Worm (Caenorhabditis elegans) whole organism, young adult: Measurements from ENCODE around the gene F58G1.3.

Source experiments
- C17E4.6 ChIP-seq: fragments of 200-800 bp; sonication (Bioruptor generic); IDR thresholded peaks from 2 replicates; pipeline ENCODE4 v1.3.6; 2022; ENCODE audit warnings: missing genetic modification reagents, missing genetic modification characterization, missing compliant biosample characterization
- D2030.7 ChIP-seq: fragments of 200-800 bp; sonication (Bioruptor generic); IDR thresholded peaks from 2 replicates; pipeline ENCODE4 v1.3.6; 2022; ENCODE audit warnings: missing genetic modification reagents, missing genetic modification characterization, missing compliant biosample characterization
- F10E7.11 ChIP-seq: sonication (generic microtip); optimal IDR thresholded peaks from 2 replicates; lab custom pipeline; 2017; ENCODE audit warnings: mild to moderate bottlenecking, missing genetic modification characterization, moderate library complexity, missing compliant biosample characterization
- F52B5.7 ChIP-seq: sonication (generic microtip); optimal IDR thresholded peaks from 2 replicates; lab custom pipeline; 2016; ENCODE audit warnings: mild to moderate bottlenecking, missing genetic modification characterization, missing compliant biosample characterization
- F55B11.4 ChIP-seq: sonication (generic microtip); optimal IDR thresholded peaks from 2 replicates; lab custom pipeline; 2016; ENCODE audit warnings: missing compliant biosample characterization, missing genetic modification characterization, borderline replicate concordance; ENCODE audit not compliant: insufficient read depth
- T26A5.8 ChIP-seq: sonication (generic microtip); optimal IDR thresholded peaks from 2 replicates; lab custom pipeline; 2016; ENCODE audit warnings: missing genetic modification characterization, missing compliant biosample characterization
- Y53G8AR.9 ChIP-seq: fragments of 200-800 bp; sonication (Bioruptor generic); conservative IDR thresholded peaks from 2 replicates; pipeline ENCODE4 v1.3.6; 2022; ENCODE audit warnings: missing genetic modification reagents, missing genetic modification characterization, missing compliant biosample characterization
- Y79H2A.3 ChIP-seq: fragments of 200-800 bp; sonication (Bioruptor generic); conservative IDR thresholded peaks from 2 replicates; pipeline ENCODE4 v1.3.6; 2022; ENCODE audit warnings: missing genetic modification reagents, missing genetic modification characterization, missing compliant biosample characterization
- Y95B8A.8 ChIP-seq: fragments of 200-800 bp; sonication (Bioruptor generic); IDR thresholded peaks from 2 replicates; pipeline ENCODE4 v1.3.6; 2022; ENCODE audit warnings: missing genetic modification reagents, missing genetic modification characterization, missing compliant biosample characterization
- ama-1 ChIP-seq, 3 experiments: fragments of 150-350 bp in 1 of 3; sonication (generic microtip) in 2 of 3; optimal IDR thresholded peaks; 2 replicates each; lab custom pipeline; 2014 to 2018; ENCODE audit warnings: missing biosample characterization in 2 of 3, missing genetic modification characterization in 2 of 3, missing genetic modification reagents in 2 of 3
- atf-7 ChIP-seq: sonication (generic microtip); optimal IDR thresholded peaks from 2 replicates; lab custom pipeline; 2017; ENCODE audit warnings: mild to moderate bottlenecking, missing genetic modification characterization, missing compliant biosample characterization
- bed-1 ChIP-seq: fragments of 200-800 bp; sonication (Bioruptor generic); IDR thresholded peaks from 2 replicates; pipeline ENCODE4 v1.3.6; 2022; ENCODE audit warnings: missing genetic modification reagents, missing genetic modification characterization, missing compliant biosample characterization
- bed-2 ChIP-seq: fragments of 200-800 bp; sonication (Bioruptor generic); IDR thresholded peaks from 2 replicates; pipeline ENCODE4 v1.3.6; 2022; ENCODE audit warnings: missing genetic modification reagents, missing genetic modification characterization, missing compliant biosample characterization
- cebp-1 ChIP-seq, 2 experiments: fragments of 200-800 bp in 1 of 2; sonication (Bioruptor generic) in 1 of 2; sonication (generic microtip) in 1 of 2; IDR thresholded peaks in 1 of 2; optimal IDR thresholded peaks in 1 of 2; 2 replicates each; pipeline versions ENCODE4 v1.3.6 to Lab custom; 2017 to 2022; ENCODE audit warnings: missing compliant biosample characterization in 2 of 2, missing genetic modification characterization in 2 of 2, mild to moderate bottlenecking in 1 of 2, missing genetic modification reagents in 1 of 2, moderate library complexity in 1 of 2
- ceh-27 ChIP-seq: fragments of 200-800 bp; sonication (Bioruptor generic); optimal IDR thresholded peaks from 2 replicates; lab custom pipeline; 2018; ENCODE audit warnings: mild to moderate bottlenecking, missing genetic modification characterization, moderate library complexity, missing compliant biosample characterization
- ceh-40 ChIP-seq: fragments of 200-800 bp; sonication (Bioruptor generic); IDR thresholded peaks from 2 replicates; pipeline ENCODE4 v1.3.6; 2022; ENCODE audit warnings: missing genetic modification characterization, missing compliant biosample characterization
- ceh-79 ChIP-seq: sonication (generic microtip); optimal IDR thresholded peaks from 2 replicates; lab custom pipeline; 2017; ENCODE audit warnings: mild to moderate bottlenecking, missing genetic modification characterization, missing compliant biosample characterization
- chd-7 ChIP-seq: sonication (generic microtip); optimal IDR thresholded peaks from 2 replicates; lab custom pipeline; 2016; ENCODE audit warnings: mild to moderate bottlenecking, missing genetic modification characterization, moderate library complexity, missing compliant biosample characterization
- egl-18 ChIP-seq: fragments of 200-800 bp; sonication (Bioruptor generic); IDR thresholded peaks from 2 replicates; pipeline ENCODE4 v1.3.6; 2022; ENCODE audit warnings: missing genetic modification reagents, missing genetic modification characterization, missing compliant biosample characterization
- egl-44 ChIP-seq: fragments of 200-800 bp; sonication (Bioruptor generic); IDR thresholded peaks from 2 replicates; pipeline ENCODE4 v1.3.6; 2022; ENCODE audit warnings: missing genetic modification reagents, missing genetic modification characterization, missing compliant biosample characterization
- egrh-3 ChIP-seq: fragments of 200-800 bp; sonication (Bioruptor generic); IDR thresholded peaks from 2 replicates; pipeline ENCODE4 v1.3.6; 2022; ENCODE audit warnings: missing genetic modification reagents, missing genetic modification characterization, missing compliant biosample characterization
- ets-4 ChIP-seq: fragments of 200-800 bp; sonication (Bioruptor generic); optimal IDR thresholded peaks from 2 replicates; lab custom pipeline; 2018; ENCODE audit warnings: mild to moderate bottlenecking, missing genetic modification characterization, missing compliant biosample characterization
- hrde-1 ChIP-seq: sonication (generic microtip); optimal IDR thresholded peaks from 2 replicates; lab custom pipeline; 2016; ENCODE audit warnings: missing genetic modification characterization, mild to moderate bottlenecking, missing compliant biosample characterization, moderate library complexity, missing genotype, missing genetic modification reagents, borderline replicate concordance
- let-526 ChIP-seq: fragments of 200-800 bp; sonication (Bioruptor generic); IDR thresholded peaks from 2 replicates; pipeline ENCODE4 v1.3.6; 2022; ENCODE audit warnings: missing genetic modification reagents, missing genetic modification characterization, missing compliant biosample characterization
- let-607 ChIP-seq, 2 experiments: fragments of 200-800 bp in 1 of 2; sonication (Bioruptor generic) in 1 of 2; sonication (generic microtip) in 1 of 2; optimal IDR thresholded peaks; 2 replicates each; lab custom pipeline; 2016 to 2018; ENCODE audit warnings: mild to moderate bottlenecking in 2 of 2, missing compliant biosample characterization in 2 of 2, missing genetic modification characterization in 2 of 2, moderate library complexity in 2 of 2, missing genotype in 1 of 2
- lin-40 ChIP-seq: sonication (generic microtip); optimal IDR thresholded peaks from 2 replicates; lab custom pipeline; 2016; ENCODE audit warnings: missing genetic modification characterization, mild to moderate bottlenecking, missing compliant biosample characterization, missing genotype, missing genetic modification reagents
- lsl-1 ChIP-seq: fragments of 200-800 bp; sonication (Bioruptor generic); optimal IDR thresholded peaks from 2 replicates; lab custom pipeline; 2018; ENCODE audit warnings: mild to moderate bottlenecking, missing genetic modification characterization, moderate library complexity, missing compliant biosample characterization
- lsy-27 ChIP-seq: sonication (generic microtip); optimal IDR thresholded peaks from 2 replicates; lab custom pipeline; 2017; ENCODE audit warnings: missing genetic modification characterization, mild to moderate bottlenecking, missing compliant biosample characterization, antibody characterized with exemption, missing genotype, borderline replicate concordance; ENCODE audit not compliant: insufficient read depth
- madf-3 ChIP-seq: fragments of 200-800 bp; sonication (Bioruptor generic); IDR thresholded peaks from 2 replicates; pipeline ENCODE4 v1.3.6; 2022; ENCODE audit warnings: missing genetic modification reagents, missing genetic modification characterization, missing compliant biosample characterization
- mcd-1 ChIP-seq: fragments of 200-800 bp; sonication (Bioruptor generic); IDR thresholded peaks from 2 replicates; pipeline ENCODE4 v1.3.6; 2022; ENCODE audit warnings: missing genetic modification reagents, missing genetic modification characterization, missing compliant biosample characterization
- mes-4 ChIP-seq: sonication (generic microtip); optimal IDR thresholded peaks from 2 replicates; lab custom pipeline; 2016; ENCODE audit warnings: missing genotype, missing genetic modification characterization, missing compliant biosample characterization
- nfya-1 ChIP-seq: sonication (generic microtip); optimal IDR thresholded peaks from 2 replicates; lab custom pipeline; 2017; ENCODE audit warnings: antibody characterized with exemption, missing compliant biosample characterization, missing genetic modification characterization, borderline replicate concordance; ENCODE audit not compliant: insufficient read depth
- nfyb-1 ChIP-seq: fragments of 200-800 bp; sonication (Bioruptor generic); IDR thresholded peaks from 2 replicates; pipeline ENCODE4 v1.3.6; 2022; ENCODE audit warnings: missing genetic modification reagents, missing genetic modification characterization, missing compliant biosample characterization
- nhr-179 ChIP-seq: sonication (generic microtip); optimal IDR thresholded peaks from 2 replicates; lab custom pipeline; 2016; ENCODE audit warnings: mild to moderate bottlenecking, missing genetic modification characterization, missing compliant biosample characterization
- nhr-80 ChIP-seq: sonication (generic microtip); optimal IDR thresholded peaks from 2 replicates; lab custom pipeline; 2016; ENCODE audit warnings: missing genetic modification characterization, missing compliant biosample characterization
- repo-1 ChIP-seq: sonication (generic microtip); optimal IDR thresholded peaks from 2 replicates; lab custom pipeline; 2017; ENCODE audit warnings: mild to moderate bottlenecking, missing genetic modification characterization, missing compliant biosample characterization
- rpc-1 ChIP-seq, 2 experiments: fragments of 150-350 bp in 1 of 2; sonication (generic microtip) in 1 of 2; optimal IDR thresholded peaks; 2 replicates each; lab custom pipeline; 2014 to 2018; ENCODE audit warnings: missing biosample characterization in 1 of 2, missing genetic modification characterization in 1 of 2, missing genetic modification reagents in 1 of 2, missing genotype in 1 of 2
- snpc-4 ChIP-seq, 5 experiments: fragments of 150-350 bp in 1 of 5; sonication (generic microtip) in 4 of 5; optimal IDR thresholded peaks; 2 replicates each; lab custom pipeline; 2014 to 2018; ENCODE audit warnings: missing genetic modification characterization in 5 of 5, missing biosample characterization in 3 of 5, antibody characterized with exemption in 2 of 5, mild to moderate bottlenecking in 2 of 5, missing compliant biosample characterization in 2 of 5, missing genotype in 2 of 5, moderate library complexity in 2 of 5, missing genetic modification reagents in 1 of 5
- sptf-2 ChIP-seq: fragments of 200-800 bp; sonication (Bioruptor generic); optimal IDR thresholded peaks from 2 replicates; lab custom pipeline; 2018; ENCODE audit warnings: mild to moderate bottlenecking, missing genetic modification characterization, missing compliant biosample characterization
- tlf-1 ChIP-seq: fragments of 200-800 bp; sonication (Bioruptor generic); optimal IDR thresholded peaks from 2 replicates; lab custom pipeline; 2018; ENCODE audit warnings: mild to moderate bottlenecking, missing genetic modification characterization, missing compliant biosample characterization
- unc-130 ChIP-seq: sonication (generic microtip); optimal IDR thresholded peaks from 2 replicates; lab custom pipeline; 2016; ENCODE audit warnings: missing genetic modification reagents, missing genetic modification characterization, missing compliant biosample characterization
- unc-62 ChIP-seq: fragments of 150-350 bp; optimal IDR thresholded peaks from 2 replicates; lab custom pipeline; 2014; ENCODE audit warnings: missing biosample characterization, missing genetic modification reagents, missing genetic modification characterization
- zfh-2 ChIP-seq: fragments of 200-800 bp; sonication (Bioruptor generic); conservative IDR thresholded peaks from 2 replicates; pipeline ENCODE4 v1.3.6; 2022; ENCODE audit warnings: missing genetic modification reagents, missing genetic modification characterization, missing compliant biosample characterization
- ztf-25 ChIP-seq: fragments of 200-800 bp; sonication (Bioruptor generic); IDR thresholded peaks from 2 replicates; pipeline ENCODE4 v1.3.6; 2022; ENCODE audit warnings: missing genetic modification reagents, missing genetic modification characterization, missing compliant biosample characterization
- ztf-26 ChIP-seq: sonication (generic microtip); optimal IDR thresholded peaks from 2 replicates; lab custom pipeline; 2017; ENCODE audit warnings: missing genetic modification characterization, missing compliant biosample characterization
- ztf-28 ChIP-seq: fragments of 200-800 bp; sonication (Bioruptor generic); IDR thresholded peaks from 2 replicates; pipeline ENCODE4 v1.3.6; 2022; ENCODE audit warnings: missing genetic modification reagents, missing genetic modification characterization, missing compliant biosample characterization

F58G1.3 gene

ce11 chrII:12878697-12879096, 49.4 kb downstream of the F58G1.3 start:
- TF ChIP-seq mes-4 (no peak), lin-40 (peak; percentile 53), lsl-1 (no peak), egl-18 (GFP tag; lab: Robert Waterston, UW) (no peak), nfyb-1 (no peak), repo-1 (peak; percentile 24), unc-130 (GFP tag; lab: Kevin White, UChicago) (no peak), let-607 (tag; optimal IDR thresholded peaks at IDR 0.05; lab: Kevin White, UChicago) (peak in 1 of 2 experiments; percentile 53), bed-2 (GFP tag; lab: Robert Waterston, UW) (no peak), egrh-3 (GFP tag; lab: Robert Waterston, UW) (peak; percentile 40; the same call in 1 of the 2 replicates), nhr-80 (tag; lab: Kevin White, UChicago) (peak; percentile 94), ceh-40 (GFP tag; lab: Robert Waterston, UW) (no peak), Y95B8A.8 (0 out of 2 replicates have a peak, but pooled peaks have one; percentile 59), cebp-1 (GFP tag; IDR thresholded peaks at IDR 0.05; lab: Robert Waterston, UW) (no peak), cebp-1 (tag; optimal IDR thresholded peaks at IDR 0.05; lab: Kevin White, UChicago) (peak; percentile 71), F52B5.7 (no peak), snpc-4 (GFP tag; optimal IDR thresholded peaks at IDR 0.05; lab: Kevin White, UChicago) (no peak), snpc-4 (tag; optimal IDR thresholded peaks at IDR 0.05; lab: Kevin White, UChicago) (peak in 3 of 4 experiments; percentile 8 to 50 (median 17)), bed-1 (GFP tag; lab: Robert Waterston, UW) (no peak), mcd-1 (0 out of 2 replicates have a peak, but pooled peaks have one; percentile 22), chd-7 (peak; percentile 60), hrde-1 (tag; lab: Kevin White, UChicago) (no peak), lsy-27 (tag; lab: Kevin White, UChicago) (no peak), ama-1 (optimal IDR thresholded peaks at IDR 0.05; lab: Kevin White, UChicago) (peak; percentile 28), ama-1 (GFP tag; optimal IDR thresholded peaks at IDR 0.05; lab: Kevin White, UChicago) (no peak), ztf-26 (peak; percentile 23), C17E4.6 (GFP tag; lab: Robert Waterston, UW) (no peak), Y79H2A.3 (GFP tag; lab: Robert Waterston, UW) (no peak), nhr-179 (no peak), rpc-1 (optimal IDR thresholded peaks at IDR 0.05; lab: Kevin White, UChicago) (no peak), rpc-1 (tag; optimal IDR thresholded peaks at IDR 0.05; lab: Kevin White, UChicago) (no peak), unc-62 (no peak), sptf-2 (no peak), let-526 (GFP tag; lab: Robert Waterston, UW) (no peak), ztf-25 (GFP tag; lab: Robert Waterston, UW) (no peak), Y53G8AR.9 (GFP tag; lab: Robert Waterston, UW) (no peak), F10E7.11 (tag; lab: Kevin White, UChicago) (no peak), ceh-79 (tag; lab: Kevin White, UChicago) (no peak), T26A5.8 (tag; lab: Kevin White, UChicago) (no peak), atf-7 (tag; lab: Kevin White, UChicago) (peak; percentile 45), ztf-28 (no peak), egl-44 (GFP tag; lab: Robert Waterston, UW) (no peak), F55B11.4 (tag; lab: Kevin White, UChicago) (no peak), tlf-1 (peak; percentile 40), madf-3 (no peak), zfh-2 (GFP tag; lab: Robert Waterston, UW) (peak; percentile 75), nfya-1 (tag; lab: Kevin White, UChicago) (no peak), D2030.7 (GFP tag; lab: Robert Waterston, UW) (no peak), ets-4 (GFP tag; lab: Kevin White, UChicago) (peak; percentile 50), ceh-27 (GFP tag; lab: Kevin White, UChicago) (peak; percentile 19)
